Fruit fly (Drosophila melanogaster): ENCODE results near the gene CG4069.

CG4069 gene

dm6 chr3L:12501249-12501648, 35.9 kb downstream of the CG4069 start, which contains the start of the genes CG10638 and CG10681 (continued):
- TF ChIP-seq Sox100B (GFP tag; optimal IDR thresholded peaks at IDR 0.05) (peak; percentile 53), CG7839 (tag; optimal IDR thresholded peaks at IDR 0.05) (peak; percentile 15), CG7357 (GFP tag; IDR thresholded peaks at IDR 0.05) (no peak), CHES-1-like (GFP tag; optimal IDR thresholded peaks at IDR 0.05) (peak; percentile 3), aop (GFP tag; IDR thresholded peaks at IDR 0.05) (no peak), CG1792 (GFP tag; optimal IDR thresholded peaks at IDR 0.05) (no peak), zen (tag; optimal IDR thresholded peaks at IDR 0.05) (peak; percentile 8), CG8924 (tag; optimal IDR thresholded peaks at IDR 0.05) (peak; percentile 49), CG15514 (GFP tag; optimal IDR thresholded peaks at IDR 0.05) (peak; percentile 74), sens (GFP tag) (peak; percentile 91), tup (GFP tag; optimal IDR thresholded peaks at IDR 0.05) (no peak), CoRest (tag; optimal IDR thresholded peaks at IDR 0.05) (peak; percentile 61), CG5245 (GFP tag; optimal IDR thresholded peaks at IDR 0.05) (peak; percentile 49), nau (GFP tag; optimal IDR thresholded peaks at IDR 0.05) (peak; percentile 45), chif (GFP tag; optimal IDR thresholded peaks at IDR 0.05) (peak in 1 of 2 experiments; percentile 19), CrebB (tag; optimal IDR thresholded peaks at IDR 0.05) (peak; percentile 1), CG10654 (GFP tag; optimal IDR thresholded peaks at IDR 0.05) (peak; percentile 57), CkIIα-i1 (GFP tag; IDR thresholded peaks at IDR 0.05) (no peak), CG8290 (GFP tag; optimal IDR thresholded peaks at IDR 0.05) (peak; percentile 71), CG8290 (tag; optimal IDR thresholded peaks at IDR 0.05) (no peak), CG9797 (GFP tag; optimal IDR thresholded peaks at IDR 0.05) (peak; percentile 73), tap (tag; optimal IDR thresholded peaks at IDR 0.05) (peak; percentile 28), Bgb (GFP tag; IDR thresholded peaks at IDR 0.05; ENCODE audit: partially characterized antibody) (no peak), Mes4 (GFP tag; optimal IDR thresholded peaks at IDR 0.05) (no peak), Spps (tag; optimal IDR thresholded peaks at IDR 0.05) (peak; percentile 43), lbe (GFP tag; optimal IDR thresholded peaks at IDR 0.05) (peak; percentile 85), Oaz (GFP tag; IDR thresholded peaks at IDR 0.05) (no peak), CG4424 (GFP tag; optimal IDR thresholded peaks at IDR 0.05) (peak; percentile 62), phol (tag; optimal IDR thresholded peaks at IDR 0.05) (peak; percentile 61), chn (GFP tag; optimal IDR thresholded peaks at IDR 0.05) (peak; percentile 16), Hr51 (GFP tag; optimal IDR thresholded peaks at IDR 0.05) (peak in 1 of 2 experiments; percentile 36), CG17568 (GFP tag; optimal IDR thresholded peaks at IDR 0.05) (no peak), Ets97D (GFP tag; optimal IDR thresholded peaks at IDR 0.05) (peak; percentile 52), CG10209 (GFP tag; optimal IDR thresholded peaks at IDR 0.05) (peak; percentile 31), gsb-n (tag; optimal IDR thresholded peaks at IDR 0.05) (peak; percentile 40), Atf6 (GFP tag; IDR thresholded peaks at IDR 0.05) (peak; percentile 29; the same call in 1 of the 2 replicates), unc-4 (GFP tag; IDR thresholded peaks at IDR 0.05; ENCODE audit: partially characterized antibody) (no peak), CG17829 (tag; optimal IDR thresholded peaks at IDR 0.05) (peak; percentile 57), Kr (GFP tag; optimal IDR thresholded peaks at IDR 0.05) (no peak), dpn (GFP tag; optimal IDR thresholded peaks at IDR 0.05) (peak in 1 of 2 experiments; percentile 50), CG1603 (tag; optimal IDR thresholded peaks at IDR 0.05) (peak; percentile 43), tx (GFP tag; optimal IDR thresholded peaks at IDR 0.05) (peak; percentile 17), scrt (GFP tag; optimal IDR thresholded peaks at IDR 0.05) (peak; percentile 40), CG17385 (GFP tag; optimal IDR thresholded peaks at IDR 0.05) (peak; percentile 41), pho (GFP tag; optimal IDR thresholded peaks at IDR 0.05) (peak; percentile 2), CG34422 (GFP tag; IDR thresholded peaks at IDR 0.05) (peak; percentile 55; the same call in 1 of the 3 replicates), Xbp1 (GFP tag; optimal IDR thresholded peaks at IDR 0.05) (peak; percentile 55), CG34224 (GFP tag; IDR thresholded peaks at IDR 0.05; ENCODE audit: partially characterized antibody) (no peak), Hr3 (GFP tag; optimal IDR thresholded peaks at IDR 0.05) (peak; percentile 22), fd102C (GFP tag; optimal IDR thresholded peaks at IDR 0.05) (no peak), ems (GFP tag; optimal IDR thresholded peaks at IDR 0.05) (no peak)
